Worm (Caenorhabditis elegans) whole organism, young adult: ENCODE results near the gene hsp-17.

Experiments used
- B0035.1 ChIP-seq: sonication (generic microtip); optimal IDR thresholded peaks from 2 replicates; lab custom pipeline; 2016; ENCODE audit warnings: missing genetic modification characterization, mild to moderate bottlenecking, missing compliant biosample characterization, missing genotype, missing genetic modification reagents
- F23B12.7 ChIP-seq: sonication (generic microtip); optimal IDR thresholded peaks from 2 replicates; lab custom pipeline; 2017; ENCODE audit warnings: missing genetic modification characterization, mild to moderate bottlenecking, missing compliant biosample characterization, antibody characterized with exemption, moderate library complexity; ENCODE audit not compliant: insufficient read depth
- F37B4.10 ChIP-seq: fragments of 200-800 bp; sonication (Bioruptor generic); IDR thresholded peaks from 2 replicates; pipeline ENCODE4 v1.3.6; 2022; ENCODE audit warnings: missing genetic modification characterization, missing compliant biosample characterization
- F52B5.7 ChIP-seq: sonication (generic microtip); optimal IDR thresholded peaks from 2 replicates; lab custom pipeline; 2016; ENCODE audit warnings: mild to moderate bottlenecking, missing genetic modification characterization, missing compliant biosample characterization
- F57C9.4 ChIP-seq: sonication (generic microtip); optimal IDR thresholded peaks from 2 replicates; lab custom pipeline; 2017; ENCODE audit warnings: mild to moderate bottlenecking, missing genetic modification characterization, missing compliant biosample characterization
- Y56A3A.18 ChIP-seq: fragments of 200-800 bp; sonication (Bioruptor generic); IDR thresholded peaks from 2 replicates; pipeline ENCODE4 v1.3.6; 2022; ENCODE audit warnings: missing genetic modification reagents, missing genetic modification characterization, missing compliant biosample characterization
- akir-1 ChIP-seq: fragments of 200-800 bp; sonication (Bioruptor generic); optimal IDR thresholded peaks from 2 replicates; lab custom pipeline; 2018; ENCODE audit warnings: mild to moderate bottlenecking, missing genetic modification characterization, moderate library complexity, missing compliant biosample characterization
- atf-7 ChIP-seq: sonication (generic microtip); optimal IDR thresholded peaks from 2 replicates; lab custom pipeline; 2017; ENCODE audit warnings: mild to moderate bottlenecking, missing genetic modification characterization, missing compliant biosample characterization
- attf-5 ChIP-seq: fragments of 200-800 bp; sonication (Bioruptor generic); optimal IDR thresholded peaks from 2 replicates; lab custom pipeline; 2018; ENCODE audit warnings: mild to moderate bottlenecking, missing genetic modification characterization, missing compliant biosample characterization
- bed-2 ChIP-seq: fragments of 200-800 bp; sonication (Bioruptor generic); IDR thresholded peaks from 2 replicates; pipeline ENCODE4 v1.3.6; 2022; ENCODE audit warnings: missing genetic modification reagents, missing genetic modification characterization, missing compliant biosample characterization
- chd-7 ChIP-seq: sonication (generic microtip); optimal IDR thresholded peaks from 2 replicates; lab custom pipeline; 2016; ENCODE audit warnings: mild to moderate bottlenecking, missing genetic modification characterization, moderate library complexity, missing compliant biosample characterization
- die-1 ChIP-seq: sonication (generic microtip); optimal IDR thresholded peaks from 2 replicates; lab custom pipeline; 2016; ENCODE audit warnings: missing genotype, mild to moderate bottlenecking, missing genetic modification characterization, missing compliant biosample characterization
- dpl-1 ChIP-seq: fragments of 150-350 bp; optimal IDR thresholded peaks from 2 replicates; lab custom pipeline; 2014; ENCODE audit warnings: missing biosample characterization, missing genetic modification reagents, missing genetic modification characterization
- efl-1 ChIP-seq: fragments of 150-350 bp; optimal IDR thresholded peaks from 2 replicates; lab custom pipeline; 2014; ENCODE audit warnings: missing biosample characterization, missing genetic modification reagents, missing genetic modification characterization
- egl-44 ChIP-seq: fragments of 200-800 bp; sonication (Bioruptor generic); IDR thresholded peaks from 2 replicates; pipeline ENCODE4 v1.3.6; 2022; ENCODE audit warnings: missing genetic modification reagents, missing genetic modification characterization, missing compliant biosample characterization
- hmg-1.2 ChIP-seq: fragments of 200-800 bp; sonication (Bioruptor generic); IDR thresholded peaks from 2 replicates; pipeline ENCODE4 v1.3.6; 2022; ENCODE audit warnings: missing genetic modification reagents, missing genetic modification characterization, missing compliant biosample characterization
- madf-3 ChIP-seq: fragments of 200-800 bp; sonication (Bioruptor generic); IDR thresholded peaks from 2 replicates; pipeline ENCODE4 v1.3.6; 2022; ENCODE audit warnings: missing genetic modification reagents, missing genetic modification characterization, missing compliant biosample characterization
- madf-6 ChIP-seq: fragments of 200-800 bp; sonication (Bioruptor generic); IDR thresholded peaks from 2 replicates; pipeline ENCODE4 v1.3.6; 2022; ENCODE audit warnings: missing genetic modification reagents, missing genetic modification characterization, missing compliant biosample characterization
- mel-28 ChIP-seq: sonication (generic microtip); optimal IDR thresholded peaks from 2 replicates; lab custom pipeline; 2016; ENCODE audit warnings: borderline replicate concordance, mild to moderate bottlenecking, missing genetic modification characterization, missing compliant biosample characterization
- nhr-179 ChIP-seq: sonication (generic microtip); optimal IDR thresholded peaks from 2 replicates; lab custom pipeline; 2016; ENCODE audit warnings: mild to moderate bottlenecking, missing genetic modification characterization, missing compliant biosample characterization
- nhr-27 ChIP-seq: fragments of 200-800 bp; sonication (Bioruptor generic); optimal IDR thresholded peaks from 2 replicates; lab custom pipeline; 2018; ENCODE audit warnings: mild to moderate bottlenecking, missing genetic modification characterization, moderate library complexity, missing compliant biosample characterization
- nhr-80 ChIP-seq: sonication (generic microtip); optimal IDR thresholded peaks from 2 replicates; lab custom pipeline; 2016; ENCODE audit warnings: missing genetic modification characterization, missing compliant biosample characterization
- snpc-1.1 ChIP-seq: sonication (generic microtip); optimal IDR thresholded peaks from 2 replicates; lab custom pipeline; 2017; ENCODE audit warnings: missing genetic modification characterization, mild to moderate bottlenecking, missing compliant biosample characterization, antibody characterized with exemption, moderate library complexity, missing genotype, missing genetic modification reagents; ENCODE audit not compliant: insufficient read depth
- snpc-1.3 ChIP-seq: sonication (generic microtip); optimal IDR thresholded peaks from 2 replicates; lab custom pipeline; 2017; ENCODE audit warnings: missing genetic modification characterization, mild to moderate bottlenecking, missing compliant biosample characterization, antibody characterized with exemption, moderate library complexity, missing genotype, missing genetic modification reagents; ENCODE audit not compliant: insufficient read depth
- tbx-9 ChIP-seq: sonication (generic microtip); optimal IDR thresholded peaks from 2 replicates; lab custom pipeline; 2016; ENCODE audit warnings: borderline replicate concordance, missing genetic modification characterization, inconsistent platforms, missing compliant biosample characterization
- tlf-1 ChIP-seq: fragments of 200-800 bp; sonication (Bioruptor generic); optimal IDR thresholded peaks from 2 replicates; lab custom pipeline; 2018; ENCODE audit warnings: mild to moderate bottlenecking, missing genetic modification characterization, missing compliant biosample characterization
- unc-130 ChIP-seq: sonication (generic microtip); optimal IDR thresholded peaks from 2 replicates; lab custom pipeline; 2016; ENCODE audit warnings: missing genetic modification reagents, missing genetic modification characterization, missing compliant biosample characterization
- zim-3 ChIP-seq: sonication (generic microtip); optimal IDR thresholded peaks from 2 replicates; lab custom pipeline; 2017; ENCODE audit warnings: mild to moderate bottlenecking, missing genetic modification characterization, moderate library complexity, missing compliant biosample characterization
- ztf-18 ChIP-seq: sonication (generic microtip); optimal IDR thresholded peaks from 2 replicates; lab custom pipeline; 2016; ENCODE audit warnings: missing genotype, mild to moderate bottlenecking, missing genetic modification characterization, missing compliant biosample characterization
- ztf-22 ChIP-seq: fragments of 200-800 bp; sonication (Bioruptor generic); optimal IDR thresholded peaks from 2 replicates; lab custom pipeline; 2018; ENCODE audit warnings: mild to moderate bottlenecking, missing genetic modification characterization, moderate library complexity, missing compliant biosample characterization
- ztf-6 ChIP-seq: fragments of 200-800 bp; sonication (Bioruptor generic); IDR thresholded peaks from 2 replicates; pipeline ENCODE4 v1.3.6; 2022; ENCODE audit warnings: missing genetic modification reagents, missing genetic modification characterization, missing compliant biosample characterization

The hsp-17 gene

ce11 chrV:8406155-8406554 lies 20.4 kb upstream of the hsp-17 start:
- TF ChIP-seq zim-3 (tag; lab: Kevin White, UChicago) (no peak), attf-5 (no peak), chd-7 (no peak), akir-1 (GFP tag; lab: Kevin White, UChicago) (no peak), F52B5.7 (tag; lab: Kevin White, UChicago) (no peak), ztf-22 (GFP tag; lab: Kevin White, UChicago) (no peak), snpc-1.1 (tag; lab: Kevin White, UChicago) (no peak), nhr-179 (tag; lab: Kevin White, UChicago) (no peak), die-1 (tag; lab: Kevin White, UChicago) (no peak), snpc-1.3 (tag; lab: Kevin White, UChicago) (no peak), mel-28 (tag; lab: Kevin White, UChicago) (no peak)

ce11 chrV:8404339-8404738 lies 18.6 kb upstream of the hsp-17 start:
- TF ChIP-seq ztf-6 (GFP tag; lab: Robert Waterston, UW), result no peak
- TF ChIP-seq dpl-1 (GFP tag; lab: Kevin White, UChicago), result no peak
- TF ChIP-seq B0035.1 (tag; lab: Kevin White, UChicago), result no peak
- TF ChIP-seq nhr-27, result no peak
- TF ChIP-seq F57C9.4 (tag; lab: Kevin White, UChicago), result no peak
- no peak for TF ChIP-seq bed-2 (GFP tag; lab: Robert Waterston, UW)
- TF ChIP-seq Y56A3A.18, result no peak
- TF ChIP-seq, all 124 proteins: peak for 0

- TF ChIP-seq hmg-1.2, result no peak
- no peak for TF ChIP-seq efl-1 (GFP tag; lab: Kevin White, UChicago)
- no peak for TF ChIP-seq atf-7 (tag; lab: Kevin White, UChicago)
- no peak for TF ChIP-seq egl-44 (GFP tag; lab: Robert Waterston, UW)
- no peak for TF ChIP-seq madf-6 (GFP tag; lab: Robert Waterston, UW)
Measured at ce11 chrV:8403916-8404315, 18.2 kb upstream of the hsp-17 start.

- TF ChIP-seq madf-3 (GFP tag; lab: Robert Waterston, UW) (no peak), hmg-1.2 (peak; percentile 45; the same call in 1 of the 2 replicates), nhr-80 (tag; lab: Kevin White, UChicago) (peak; percentile 33), tbx-9 (tag; lab: Kevin White, UChicago) (no peak)
Measured at ce11 chrV:8403152-8403551, 17.4 kb upstream of the hsp-17 start.

- peak; percentile 83 for TF ChIP-seq nhr-80 (tag; lab: Kevin White, UChicago)
- TF ChIP-seq F23B12.7, result no peak
- peak; percentile 14 for TF ChIP-seq atf-7 (tag; lab: Kevin White, UChicago)
- TF ChIP-seq F37B4.10 (GFP tag; lab: Robert Waterston, UW), result no peak
Measured at ce11 chrV:8402392-8402791, 16.7 kb upstream of the hsp-17 start, which contains the start of gene F52E1.9. Gene F52E1.9, minus strand, starts transcription at chrV:8402669.

- TF ChIP-seq unc-130 (GFP tag; lab: Kevin White, UChicago), result no peak
- no peak for TF ChIP-seq ztf-18 (tag; lab: Kevin White, UChicago)
- no peak for TF ChIP-seq tlf-1
Measured at ce11 chrV:8401267-8401666, 15.5 kb upstream of the hsp-17 start.
